Fruit fly (Drosophila melanogaster) whole organism, embryonic: ENCODE data around the gene mei-P26.

Source experiments
- Atf-2 ChIP-seq: fragments of 200-800 bp; sonication (Bioruptor generic); optimal IDR thresholded peaks from 2 replicates; lab custom pipeline; 2016; ENCODE audit warnings: missing biosample characterization, missing genetic modification characterization
- BEAF-32 ChIP-seq: fragments of 200-800 bp; sonication (Bioruptor generic); optimal IDR thresholded peaks from 3 replicates; lab custom pipeline; 2017; ENCODE audit warnings: missing biosample characterization, missing genetic modification characterization, mild to moderate bottlenecking, moderate library complexity, missing genetic modification reagents
- CG11093 ChIP-seq: fragments of 200-800 bp; sonication (Bioruptor generic); IDR thresholded peaks from 3 replicates; pipeline ENCODE4 v1.3.6; 2022; ENCODE audit warnings: missing biosample characterization, missing genetic modification characterization
- CG11398 ChIP-seq: fragments of 200-800 bp; sonication (Bioruptor generic); optimal IDR thresholded peaks from 2 replicates; lab custom pipeline; 2016; ENCODE audit warnings: missing biosample characterization, missing genetic modification characterization
- CG11695 ChIP-seq: fragments of 200-800 bp; sonication (Bioruptor generic); IDR thresholded peaks from 3 replicates; pipeline ENCODE4 v1.3.6; 2022; ENCODE audit warnings: missing biosample characterization, missing genetic modification characterization
- CG12104 ChIP-seq: fragments of 200-800 bp; sonication (Bioruptor generic); optimal IDR thresholded peaks from 3 replicates; lab custom pipeline; 2016; ENCODE audit warnings: missing biosample characterization, missing genetic modification characterization
- CG12219 ChIP-seq: fragments of 200-800 bp; sonication (Bioruptor generic); optimal IDR thresholded peaks from 3 replicates; lab custom pipeline; 2018; ENCODE audit warnings: missing biosample characterization, mild to moderate bottlenecking, missing genetic modification characterization
- CG12659 ChIP-seq: fragments of 200-800 bp; sonication (Bioruptor generic); optimal IDR thresholded peaks from 3 replicates; lab custom pipeline; 2017; ENCODE audit warnings: mild to moderate bottlenecking, missing biosample characterization, missing genetic modification reagents, missing genetic modification characterization
- CG14441 ChIP-seq: fragments of 200-800 bp; sonication (Bioruptor generic); IDR thresholded peaks from 2 replicates; pipeline ENCODE4 v1.3.6; 2022; ENCODE audit warnings: missing biosample characterization, missing genetic modification characterization
- CG14667 ChIP-seq: fragments of 200-800 bp; sonication (Bioruptor generic); IDR thresholded peaks from 2 replicates; pipeline ENCODE4 v1.3.6; 2022; ENCODE audit warnings: missing biosample characterization, missing genetic modification characterization
- CG17328 ChIP-seq: fragments of 200-800 bp; sonication (Bioruptor generic); IDR thresholded peaks from 2 replicates; pipeline ENCODE4 v1.3.6; 2022; ENCODE audit warnings: missing biosample characterization, missing genetic modification characterization
- CG17359 ChIP-seq: fragments of 200-800 bp; sonication (Bioruptor generic); optimal IDR thresholded peaks from 3 replicates; lab custom pipeline; 2018; ENCODE audit warnings: missing biosample characterization, mild to moderate bottlenecking, missing genetic modification characterization, moderate library complexity
- CG2129 ChIP-seq: fragments of 200-800 bp; sonication (Bioruptor generic); IDR thresholded peaks from 2 replicates; pipeline ENCODE4 v1.3.6; 2022; ENCODE audit warnings: missing biosample characterization, missing genetic modification characterization; ENCODE audit not compliant: partially characterized antibody
- CG32767 ChIP-seq: fragments of 200-800 bp; sonication (Bioruptor generic); IDR thresholded peaks from 2 replicates; pipeline ENCODE4 v1.3.6; 2022; ENCODE audit warnings: missing biosample characterization, missing genetic modification characterization
- CG34376 ChIP-seq: fragments of 200-800 bp; sonication (Bioruptor generic); optimal IDR thresholded peaks from 2 replicates; lab custom pipeline; 2018; ENCODE audit warnings: missing biosample characterization, mild to moderate bottlenecking, missing genetic modification characterization
- CG4820 ChIP-seq: fragments of 200-800 bp; sonication (Bioruptor generic); optimal IDR thresholded peaks from 3 replicates; lab custom pipeline; 2016; ENCODE audit warnings: missing biosample characterization, missing genetic modification characterization
- CG7839 ChIP-seq: fragments of 200-800 bp; sonication (Bioruptor generic); optimal IDR thresholded peaks from 3 replicates; lab custom pipeline; 2018; ENCODE audit warnings: missing biosample characterization, mild to moderate bottlenecking, missing genetic modification characterization, moderate library complexity
- CG8089 ChIP-seq: fragments of 200-800 bp; sonication (Bioruptor generic); optimal IDR thresholded peaks from 3 replicates; lab custom pipeline; 2016; ENCODE audit warnings: missing biosample characterization, missing genetic modification characterization
- CG8478 ChIP-seq: fragments of >200 bp; optimal IDR thresholded peaks from 2 replicates; lab custom pipeline; 2018
- CkIIα-i1 ChIP-seq: fragments of 200-800 bp; sonication (Bioruptor generic); IDR thresholded peaks from 2 replicates; pipeline ENCODE4 v1.3.6; 2022; ENCODE audit warnings: missing biosample characterization, missing genetic modification characterization
- CoRest ChIP-seq: fragments of 200-800 bp; sonication (Bioruptor generic); optimal IDR thresholded peaks from 3 replicates; lab custom pipeline; 2018; ENCODE audit warnings: missing biosample characterization, mild to moderate bottlenecking, missing genetic modification characterization, moderate library complexity
- Dip2 ChIP-seq: fragments of 200-800 bp; sonication (Bioruptor generic); IDR thresholded peaks from 2 replicates; pipeline ENCODE4 v1.3.6; 2022; ENCODE audit warnings: missing biosample characterization, missing genetic modification characterization
- Doc3 ChIP-seq: fragments of 200-800 bp; sonication (Bioruptor generic); IDR thresholded peaks from 3 replicates; pipeline ENCODE4 v1.3.6; 2022; ENCODE audit warnings: missing biosample characterization, missing genetic modification characterization; ENCODE audit not compliant: partially characterized antibody
- HLHmδ ChIP-seq: fragments of 200-800 bp; sonication (Bioruptor generic); optimal IDR thresholded peaks from 2 replicates; lab custom pipeline; 2018; ENCODE audit warnings: missing biosample characterization, mild to moderate bottlenecking, missing genetic modification characterization, moderate library complexity
- Hr78 ChIP-seq, 2 experiments: fragments of 200-800 bp in 1 of 2; fragments of >200 bp in 1 of 2; sonication (Bioruptor generic) in 1 of 2; optimal IDR thresholded peaks; 2 replicates each; lab custom pipeline; 2017 to 2019; ENCODE audit warnings: missing biosample characterization in 2 of 2, missing genetic modification characterization in 2 of 2, mild to moderate bottlenecking in 1 of 2, moderate library complexity in 1 of 2
- Jarid2 ChIP-seq: fragments of 200-800 bp; sonication (Bioruptor generic); optimal IDR thresholded peaks from 3 replicates; lab custom pipeline; 2017; ENCODE audit warnings: mild to moderate bottlenecking, missing biosample characterization, missing genetic modification reagents, missing genetic modification characterization
- Max ChIP-seq: fragments of 200-800 bp; sonication (Bioruptor generic); optimal IDR thresholded peaks from 2 replicates; lab custom pipeline; 2016; ENCODE audit warnings: missing biosample characterization, mild to moderate bottlenecking, missing genetic modification characterization
- NC2α ChIP-seq: fragments of 200-800 bp; sonication (Bioruptor generic); optimal IDR thresholded peaks from 2 replicates; lab custom pipeline; 2016; ENCODE audit warnings: missing biosample characterization, missing genetic modification characterization
- Rx ChIP-seq: fragments of 200-800 bp; sonication (Bioruptor generic); IDR thresholded peaks from 2 replicates; pipeline ENCODE4 v1.3.6; 2022; ENCODE audit warnings: missing biosample characterization, missing genetic modification characterization
- Scr ChIP-seq: fragments of 200-800 bp; sonication (Bioruptor generic); IDR thresholded peaks from 2 replicates; pipeline ENCODE4 v1.3.6; 2022; ENCODE audit warnings: missing biosample characterization, missing genetic modification characterization; ENCODE audit not compliant: partially characterized antibody
- Sin3A ChIP-seq: fragments of >200 bp; optimal IDR thresholded peaks from 2 replicates; lab custom pipeline; 2018
- ase ChIP-seq: fragments of 200-800 bp; sonication (Bioruptor generic); IDR thresholded peaks from 3 replicates; pipeline ENCODE4 v1.3.6; 2022; ENCODE audit warnings: missing biosample characterization, missing genetic modification characterization
- crol ChIP-seq: fragments of 200-800 bp; sonication (Bioruptor generic); IDR thresholded peaks from 2 replicates; pipeline ENCODE4 v1.3.6; 2022; ENCODE audit warnings: missing biosample characterization, missing genetic modification characterization
- dati ChIP-seq: fragments of 200-800 bp; sonication (Bioruptor generic); IDR thresholded peaks from 2 replicates; pipeline ENCODE4 v1.3.6; 2022; ENCODE audit warnings: missing biosample characterization, missing genetic modification characterization
- gem ChIP-seq: fragments of 200-800 bp; sonication (Bioruptor generic); optimal IDR thresholded peaks from 2 replicates; lab custom pipeline; 2019; ENCODE audit warnings: missing biosample characterization, mild to moderate bottlenecking, missing genetic modification characterization, moderate library complexity
- gt ChIP-seq: fragments of 200-800 bp; sonication (Bioruptor generic); IDR thresholded peaks from 2 replicates; pipeline ENCODE4 v1.3.6; 2022; ENCODE audit warnings: missing biosample characterization, missing genetic modification characterization
- ind ChIP-seq: fragments of 200-800 bp; sonication (Bioruptor generic); optimal IDR thresholded peaks from 3 replicates; lab custom pipeline; 2016; ENCODE audit warnings: missing biosample characterization, missing genetic modification characterization
- insv ChIP-seq, 2 experiments: fragments of 200-800 bp; sonication (Bioruptor generic); optimal IDR thresholded peaks; 3 replicates each; lab custom pipeline; 2016 to 2018; ENCODE audit warnings: missing biosample characterization in 2 of 2, missing genetic modification characterization in 2 of 2
- lola ChIP-seq, 3 experiments: fragments of >200 bp in 2 of 3; fragments of 200-800 bp in 1 of 3; sonication (Bioruptor generic) in 1 of 3; optimal IDR thresholded peaks; 2 replicates each; lab custom pipeline; 2017 to 2019; ENCODE audit warnings: missing biosample characterization in 3 of 3, missing genetic modification characterization in 3 of 3, mild to moderate bottlenecking in 1 of 3, moderate library complexity in 1 of 3
- pnt ChIP-seq: fragments of 200-800 bp; sonication (Bioruptor generic); optimal IDR thresholded peaks from 3 replicates; lab custom pipeline; 2016; ENCODE audit warnings: missing biosample characterization, missing genetic modification characterization
- sens-2 ChIP-seq: fragments of 200-800 bp; sonication (Bioruptor generic); IDR thresholded peaks from 2 replicates; pipeline ENCODE4 v1.3.6; 2022; ENCODE audit warnings: missing biosample characterization, missing genetic modification characterization
- sim ChIP-seq: fragments of 200-800 bp; sonication (Bioruptor generic); IDR thresholded peaks from 2 replicates; pipeline ENCODE4 v1.3.6; 2022; ENCODE audit warnings: missing biosample characterization, missing genetic modification characterization
- slbo ChIP-seq: fragments of 200-800 bp; sonication (Bioruptor generic); IDR thresholded peaks from 2 replicates; pipeline ENCODE4 v1.3.6; 2022; ENCODE audit warnings: missing biosample characterization, missing genetic modification characterization
- sob ChIP-seq: fragments of 200-800 bp; sonication (Bioruptor generic); IDR thresholded peaks from 2 replicates; pipeline ENCODE4 v1.3.6; 2022; ENCODE audit warnings: missing biosample characterization, missing genetic modification characterization
- ssp ChIP-seq: fragments of 200-800 bp; sonication (Bioruptor generic); IDR thresholded peaks from 2 replicates; pipeline ENCODE4 v1.3.6; 2022; ENCODE audit warnings: missing biosample characterization, missing genetic modification characterization
- stwl ChIP-seq: fragments of 200-800 bp; sonication (Bioruptor generic); optimal IDR thresholded peaks from 3 replicates; lab custom pipeline; 2018; ENCODE audit warnings: missing biosample characterization, mild to moderate bottlenecking, missing genetic modification characterization, moderate library complexity
- tll ChIP-seq, 2 experiments: fragments of 200-800 bp in 1 of 2; fragments of >200 bp in 1 of 2; sonication (Bioruptor generic) in 1 of 2; optimal IDR thresholded peaks; 2 replicates each; lab custom pipeline; 2017 to 2019; ENCODE audit warnings: missing biosample characterization in 2 of 2, missing genetic modification characterization in 2 of 2, mild to moderate bottlenecking in 1 of 2, moderate library complexity in 1 of 2
- unpg ChIP-seq: fragments of 200-800 bp; sonication (Bioruptor generic); optimal IDR thresholded peaks from 3 replicates; lab custom pipeline; 2018; ENCODE audit warnings: missing biosample characterization, mild to moderate bottlenecking, missing genetic modification characterization, moderate library complexity
- wor ChIP-seq: fragments of 200-800 bp; sonication (Bioruptor generic); IDR thresholded peaks from 2 replicates; pipeline ENCODE4 v1.3.6; 2022; ENCODE audit warnings: missing biosample characterization, missing genetic modification characterization

Gene mei-P26

dm6 chrX:9120828-9121754, 42.0 kb upstream of the mei-P26 start (continued):
- TF ChIP-seq Hr78 (GFP tag; optimal IDR thresholded peaks at IDR 0.05; lab: Kevin White, UChicago) (no peak), CG11093 (GFP tag; lab: Robert Waterston, UW) (no peak), CG7839 (tag; lab: Kevin White, UChicago) (peak; percentile 64), slbo (GFP tag; lab: Robert Waterston, UW) (peak; percentile 55), CkIIα-i1 (GFP tag; lab: Robert Waterston, UW) (no peak), ind (peak; percentile 46), Atf-2 (GFP tag; lab: Kevin White, UChicago) (peak; percentile 17), insv (GFP tag; optimal IDR thresholded peaks at IDR 0.05; lab: Kevin White, UChicago) (peak; percentile 54 to 94), ssp (GFP tag; lab: Robert Waterston, UW) (no peak), CG12219 (peak; percentile 14), NC2α (GFP tag; lab: Kevin White, UChicago) (no peak), lola (GFP tag; optimal IDR thresholded peaks at IDR 0.05; lab: Kevin White, UChicago) (peak in 1 of 3 experiments; percentile 33), CG12659 (peak; percentile 9), CG17328 (GFP tag; lab: Robert Waterston, UW) (peak; percentile 26; the same call in 1 of the 2 replicates), Rx (GFP tag; lab: Robert Waterston, UW) (no peak), Max (no peak), sim (GFP tag; lab: Robert Waterston, UW) (no peak), CG2129 (no peak), Scr (GFP tag; lab: Robert Waterston, UW) (no peak), unpg (GFP tag; lab: Kevin White, UChicago) (peak; percentile 52), Sin3A (no peak), CG17359 (peak; percentile 66), CoRest (peak; percentile 31), gem (tag; lab: Kevin White, UChicago) (peak; percentile 71), CG14441 (GFP tag; lab: Robert Waterston, UW) (no peak), sob (GFP tag; lab: Robert Waterston, UW) (peak; percentile 19; the same call in 1 of the 2 replicates), crol (0 out of 2 replicates have a peak, but pooled peaks have one; percentile 16), CG34376 (GFP tag; lab: Kevin White, UChicago) (no peak), CG8478 (no peak), CG4820 (GFP tag; lab: Kevin White, UChicago) (peak; percentile 32), BEAF-32 (GFP tag; lab: Kevin White, UChicago) (no peak), Dip2 (no peak), dati (no peak), tll (GFP tag; optimal IDR thresholded peaks at IDR 0.05; lab: Kevin White, UChicago) (no peak), Doc3 (GFP tag; lab: Robert Waterston, UW) (no peak), CG12104 (GFP tag; lab: Kevin White, UChicago) (no peak), CG32767 (GFP tag; lab: Robert Waterston, UW) (no peak), HLHmδ (GFP tag; lab: Kevin White, UChicago) (no peak), CG11398 (GFP tag; lab: Kevin White, UChicago) (no peak), CG14667 (no peak), ase (GFP tag; lab: Robert Waterston, UW) (no peak), pnt (GFP tag; lab: Kevin White, UChicago) (no peak), sens-2 (GFP tag; lab: Robert Waterston, UW) (no peak), gt (GFP tag; lab: Robert Waterston, UW) (no peak), CG8089 (no peak), Jarid2 (GFP tag; lab: Kevin White, UChicago) (no peak), wor (GFP tag; lab: Robert Waterston, UW) (no peak), CG11695 (GFP tag; lab: Robert Waterston, UW) (peak; percentile 31; the same call in 1 of the 3 replicates), stwl (tag; lab: Kevin White, UChicago) (no peak)
